Worm (Caenorhabditis elegans): ENCODE results near the gene kin-21.

kin-21 gene

DNA sequence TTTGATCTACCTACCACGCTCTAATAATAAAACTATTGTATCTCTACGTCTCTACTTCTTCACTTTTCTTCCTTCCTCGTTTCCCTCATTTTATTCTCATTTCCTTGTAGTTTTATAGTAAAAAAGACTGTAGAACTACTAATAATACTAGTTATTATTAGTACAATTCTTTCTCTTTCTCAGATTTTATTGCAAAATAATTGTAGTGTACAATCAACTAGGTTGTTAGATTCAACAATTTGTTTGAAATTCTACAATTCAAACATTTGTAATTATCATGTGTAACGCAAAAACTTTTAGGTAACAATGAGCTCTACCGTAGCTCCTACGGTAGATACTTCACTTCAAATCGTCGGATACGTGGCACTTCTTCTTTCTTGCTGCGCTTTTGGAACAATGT lies 23.0 kb downstream of the kin-21 start, which contains the start of gene K07F5.12:
K07F5.12 (plus strand) TSS at position 301 of the 400 bp plus-strand sequence.
- no peak for TF ChIP-seq nhr-25 (tag; optimal IDR thresholded peaks at IDR 0.05)
- TF ChIP-seq fkh-2 (tag; optimal IDR thresholded peaks at IDR 0.05), result no peak
- TF ChIP-seq pqm-1 (tag; optimal IDR thresholded peaks at IDR 0.05), result no peak
- no peak for TF ChIP-seq ceh-16 (tag; optimal IDR thresholded peaks at IDR 0.05)
- no peak for TF ChIP-seq nfya-1 (tag; optimal IDR thresholded peaks at IDR 0.05; ENCODE audit: insufficient read depth)
- TF ChIP-seq tbx-2 (tag; optimal IDR thresholded peaks at IDR 0.05), result no peak
- TF ChIP-seq daf-12 (tag; optimal IDR thresholded peaks at IDR 0.05), result no peak
- no peak for TF ChIP-seq nhr-28 (tag; optimal IDR thresholded peaks at IDR 0.05)
- TF ChIP-seq aly-2 (tag; optimal IDR thresholded peaks at IDR 0.05), result no peak
- TF ChIP-seq ZK546.5 (tag; optimal IDR thresholded peaks at IDR 0.05), result no peak
- TF ChIP-seq hmg-11 (tag; optimal IDR thresholded peaks at IDR 0.05), result no peak
- TF ChIP-seq nhr-23 (tag; optimal IDR thresholded peaks at IDR 0.05), result no peak
- no peak for TF ChIP-seq ceh-82 (tag; optimal IDR thresholded peaks at IDR 0.05)
- no peak for TF ChIP-seq elt-3 (tag; optimal IDR thresholded peaks at IDR 0.05)
- TF ChIP-seq ztf-4 (tag; optimal IDR thresholded peaks at IDR 0.05), result no peak
- no peak for TF ChIP-seq egl-27 (tag; optimal IDR thresholded peaks at IDR 0.05)
- TF ChIP-seq nhr-12 (tag; optimal IDR thresholded peaks at IDR 0.05), result no peak
- TF ChIP-seq mml-1 (tag; optimal IDR thresholded peaks at IDR 0.05), result no peak
- TF ChIP-seq ztf-11 (tag; optimal IDR thresholded peaks at IDR 0.05), result no peak
- no peak for TF ChIP-seq elt-2 (tag; optimal IDR thresholded peaks at IDR 0.05)

ce11 chrIV:9857952-9858488 lies 25.3 kb downstream of the kin-21 start, which contains the start of gene npp-1:
TSS of gene npp-1 (plus strand) at chrIV:9858488.
- TF ChIP-seq pqm-1 (tag; optimal IDR thresholded peaks at IDR 0.05) (peak; percentile 0), lsy-12 (tag; optimal IDR thresholded peaks at IDR 0.05) (no peak), nhr-77 (tag; optimal IDR thresholded peaks at IDR 0.05) (no peak), nhr-12 (tag; optimal IDR thresholded peaks at IDR 0.05) (no peak), nhr-23 (tag; optimal IDR thresholded peaks at IDR 0.05) (no peak), nfya-1 (tag; optimal IDR thresholded peaks at IDR 0.05; ENCODE audit: insufficient read depth) (peak; percentile 50), pha-4 (tag; optimal IDR thresholded peaks at IDR 0.05) (peak; percentile 82), unc-62 (GFP tag; optimal IDR thresholded peaks at IDR 0.05) (no peak), fkh-2 (tag; optimal IDR thresholded peaks at IDR 0.05) (no peak), ama-1 (optimal IDR thresholded peaks at IDR 0.05) (no peak), elt-1 (tag; optimal IDR thresholded peaks at IDR 0.05) (no peak), lin-39 (tag; optimal IDR thresholded peaks at IDR 0.05) (no peak), ZK546.5 (tag; optimal IDR thresholded peaks at IDR 0.05) (no peak), lin-15B (tag; optimal IDR thresholded peaks at IDR 0.05) (peak; percentile 59), ceh-82 (tag; optimal IDR thresholded peaks at IDR 0.05) (no peak), fos-1 (tag; optimal IDR thresholded peaks at IDR 0.05) (no peak), elt-2 (tag; optimal IDR thresholded peaks at IDR 0.05) (peak; percentile 20), snpc-4 (tag; optimal IDR thresholded peaks at IDR 0.05) (no peak), zag-1 (tag; optimal IDR thresholded peaks at IDR 0.05) (no peak), ceh-9 (tag; optimal IDR thresholded peaks at IDR 0.05) (no peak), nhr-237 (tag; optimal IDR thresholded peaks at IDR 0.05) (no peak), nhr-25 (tag; optimal IDR thresholded peaks at IDR 0.05) (peak; percentile 20), egl-27 (tag; optimal IDR thresholded peaks at IDR 0.05) (no peak)

ce11 chrIV:9858970-9859369 lies 26.3 kb downstream of the kin-21 start:
- no peak for TF ChIP-seq snpc-4 (tag; optimal IDR thresholded peaks at IDR 0.05)
- no peak for TF ChIP-seq elt-3 (tag; optimal IDR thresholded peaks at IDR 0.05)
- no peak for TF ChIP-seq nhr-23 (tag; optimal IDR thresholded peaks at IDR 0.05)
- no peak for TF ChIP-seq nhr-25 (tag; optimal IDR thresholded peaks at IDR 0.05)
- TF ChIP-seq egl-27 (tag; optimal IDR thresholded peaks at IDR 0.05), result no peak
- TF ChIP-seq pqm-1 (tag; optimal IDR thresholded peaks at IDR 0.05), result no peak
- no peak for TF ChIP-seq sea-2 (GFP tag; optimal IDR thresholded peaks at IDR 0.05)

- TF ChIP-seq egl-5 (tag; optimal IDR thresholded peaks at IDR 0.05), result no peak
- no peak for TF ChIP-seq R02D3.7 (tag; optimal IDR thresholded peaks at IDR 0.05)
- no peak for TF ChIP-seq ama-1 (optimal IDR thresholded peaks at IDR 0.05)
- no peak for TF ChIP-seq ceh-9 (tag; optimal IDR thresholded peaks at IDR 0.05)
- no peak for TF ChIP-seq nhr-77 (tag; optimal IDR thresholded peaks at IDR 0.05)
Measured at ce11 chrIV:9861921-9862320, 29.2 kb downstream of the kin-21 start, which contains the start of gene K07F5.14. TSS of gene K07F5.14 (plus strand) at chrIV:9862221.

Data from whole organism, L3 larva.